Worm (Caenorhabditis elegans): ENCODE measurements around the gene dmd-7.

Gene dmd-7

DNA sequence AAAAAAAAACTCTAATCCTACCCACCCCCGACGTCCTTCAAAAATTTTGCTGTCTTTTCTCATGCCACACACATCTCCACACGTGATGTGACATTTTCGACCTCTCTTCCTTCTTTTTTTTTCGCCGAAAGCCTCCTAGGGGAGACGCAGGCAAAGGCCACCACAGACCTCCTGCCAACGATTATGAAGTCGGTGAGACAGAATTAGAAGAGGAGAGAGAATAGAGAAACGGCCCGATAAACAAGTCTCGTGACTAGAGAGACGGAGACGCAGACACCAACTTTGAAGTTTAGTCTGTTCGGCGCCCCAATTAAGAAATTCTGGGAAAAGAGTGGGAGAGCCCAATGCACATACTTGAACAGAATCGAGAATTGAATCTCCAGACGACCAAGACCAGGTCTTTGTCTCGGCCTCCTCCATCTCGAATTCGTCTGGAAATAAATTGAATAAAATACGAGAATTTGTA is 22.2 kb upstream of the dmd-7 start (continued):
- TF ChIP-seq mdl-1 (tag; optimal IDR thresholded peaks at IDR 0.05) (peak; percentile 94 to 97), Y55F3AM.14 (GFP tag; optimal IDR thresholded peaks at IDR 0.05) (peak; percentile 90), ztf-4 (tag; optimal IDR thresholded peaks at IDR 0.05) (peak; percentile 98), ama-1 (optimal IDR thresholded peaks at IDR 0.05) (peak; percentile 94), unc-55 (GFP tag; optimal IDR thresholded peaks at IDR 0.05) (peak; percentile 82), nhr-11 (tag; optimal IDR thresholded peaks at IDR 0.05) (no peak)

DNA sequence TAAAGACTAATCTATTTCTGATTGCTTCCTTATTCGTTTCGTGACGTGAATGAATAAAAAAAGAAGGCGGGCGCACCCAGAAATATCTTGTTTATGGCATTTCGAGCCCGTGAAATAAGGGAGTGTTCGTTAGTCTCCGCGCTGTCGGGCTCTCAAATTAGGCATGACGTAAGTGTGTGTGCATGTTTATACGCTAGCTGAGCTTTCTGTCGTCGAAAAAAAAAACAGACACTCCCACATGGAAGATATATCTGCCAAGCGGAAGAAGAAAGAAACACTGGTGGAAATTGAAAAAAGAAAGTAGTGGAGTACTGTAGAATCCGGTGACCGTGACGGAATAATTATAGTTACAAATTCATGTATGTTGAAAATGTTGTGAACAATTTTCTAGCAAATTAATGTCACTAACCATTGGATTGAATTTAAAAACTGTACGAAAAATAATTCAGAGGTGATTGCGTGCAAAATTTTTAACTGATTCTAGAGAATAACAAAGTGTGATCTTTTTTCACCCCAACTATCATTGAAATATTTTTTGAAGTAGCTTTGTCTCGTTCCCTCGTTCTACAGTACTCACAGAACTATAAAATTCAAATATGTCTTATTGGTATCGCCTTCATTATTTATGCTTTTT is 21.6 kb upstream of the dmd-7 start:
- no peak for TF ChIP-seq nhr-10 (tag; optimal IDR thresholded peaks at IDR 0.05)
- no peak for TF ChIP-seq F13H6.1 (tag; optimal IDR thresholded peaks at IDR 0.05)
- no peak for TF ChIP-seq fos-1 (tag; optimal IDR thresholded peaks at IDR 0.05)
- TF ChIP-seq nhr-25 (tag; optimal IDR thresholded peaks at IDR 0.05), result peak; percentile 62
- TF ChIP-seq nhr-237 (tag; optimal IDR thresholded peaks at IDR 0.05), result no peak
- peak; percentile 59 for TF ChIP-seq nhr-6 (tag; optimal IDR thresholded peaks at IDR 0.05)
- no peak for TF ChIP-seq sma-3 (GFP tag; optimal IDR thresholded peaks at IDR 0.05)
- TF ChIP-seq zag-1 (tag; optimal IDR thresholded peaks at IDR 0.05), result no peak
- TF ChIP-seq C34F6.9 (tag; optimal IDR thresholded peaks at IDR 0.05), result no peak
- peak; percentile 28 to 30 for TF ChIP-seq lsy-2 (tag; optimal IDR thresholded peaks at IDR 0.05)
- no peak for TF ChIP-seq ZK546.5 (tag; optimal IDR thresholded peaks at IDR 0.05)
- TF ChIP-seq R02D3.7 (tag; optimal IDR thresholded peaks at IDR 0.05), result no peak
- TF ChIP-seq nhr-12 (tag; optimal IDR thresholded peaks at IDR 0.05), result no peak
- TF ChIP-seq blmp-1 (tag; optimal IDR thresholded peaks at IDR 0.05; ENCODE audit: insufficient read depth), result no peak
- no peak for TF ChIP-seq nhr-21 (tag; optimal IDR thresholded peaks at IDR 0.05)
- TF ChIP-seq nhr-11 (tag; optimal IDR thresholded peaks at IDR 0.05), result no peak
- no peak for TF ChIP-seq unc-39 (tag; optimal IDR thresholded peaks at IDR 0.05)
- peak; percentile 21 for TF ChIP-seq aly-2 (tag; optimal IDR thresholded peaks at IDR 0.05)
- no peak for TF ChIP-seq gmeb-1 (tag; optimal IDR thresholded peaks at IDR 0.05)
- TF ChIP-seq ama-1 (optimal IDR thresholded peaks at IDR 0.05), result no peak
- TF ChIP-seq peb-1 (tag; optimal IDR thresholded peaks at IDR 0.05), result no peak

DNA sequence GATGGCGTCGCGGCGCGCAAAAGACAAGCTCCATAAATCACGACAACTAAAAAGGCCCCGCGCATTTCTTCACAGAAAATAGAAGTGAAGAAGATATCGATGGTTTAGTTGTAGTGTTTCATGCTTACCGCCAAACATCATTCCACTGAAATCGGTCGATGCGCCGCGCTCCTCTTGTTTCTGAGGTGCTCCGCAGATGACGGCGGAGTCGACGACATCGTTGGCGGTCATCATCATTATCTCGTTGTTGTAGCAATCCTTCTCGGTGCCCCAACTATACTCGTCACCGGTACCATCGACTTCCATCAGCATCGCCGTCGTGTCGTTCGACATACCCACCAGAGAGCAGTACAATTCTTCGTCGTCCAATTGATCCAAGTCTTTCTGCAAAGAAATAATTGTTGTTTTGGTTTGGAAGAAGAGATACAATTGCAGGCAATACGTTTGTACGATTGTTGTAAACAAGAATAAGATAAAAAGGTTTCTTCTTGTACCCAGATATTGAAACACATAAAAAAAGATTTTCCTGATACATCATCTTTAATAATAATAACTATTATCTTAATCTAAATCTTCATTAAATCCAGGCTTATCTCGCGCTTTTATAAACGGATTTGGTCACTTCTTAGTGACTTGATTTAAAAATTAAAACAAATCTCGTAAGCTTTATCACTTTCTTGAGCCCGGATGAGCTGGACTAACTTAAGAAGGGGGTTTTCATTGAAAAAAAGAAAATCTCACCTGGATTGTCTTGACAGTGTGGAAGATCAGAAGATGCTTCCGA is 20.8 kb upstream of the dmd-7 start:
- TF ChIP-seq unc-55 (GFP tag; optimal IDR thresholded peaks at IDR 0.05), result no peak
- no peak for TF ChIP-seq ZK546.5 (tag; optimal IDR thresholded peaks at IDR 0.05)
- TF ChIP-seq lin-13 (GFP tag; optimal IDR thresholded peaks at IDR 0.05), result peak; percentile 74
- no peak for TF ChIP-seq dmd-4 (tag; optimal IDR thresholded peaks at IDR 0.05)
- TF ChIP-seq mab-5 (tag; optimal IDR thresholded peaks at IDR 0.05), result peak; percentile 34
- TF ChIP-seq sma-9 (GFP tag; optimal IDR thresholded peaks at IDR 0.05), result peak; percentile 15
- no peak for TF ChIP-seq sma-9 (tag; optimal IDR thresholded peaks at IDR 0.05)
- TF ChIP-seq nhr-129 (tag; optimal IDR thresholded peaks at IDR 0.05), result no peak
- no peak for TF ChIP-seq ztf-1 (GFP tag; conservative IDR thresholded peaks at IDR 0.05)
- TF ChIP-seq nhr-25 (tag; optimal IDR thresholded peaks at IDR 0.05), result peak; percentile 7
- TF ChIP-seq lin-11 (tag; optimal IDR thresholded peaks at IDR 0.05), result no peak
- peak; percentile 45 for TF ChIP-seq nhr-21 (tag; optimal IDR thresholded peaks at IDR 0.05)
- peak; percentile 37 for TF ChIP-seq ceh-16 (tag; optimal IDR thresholded peaks at IDR 0.05)
- TF ChIP-seq lsy-2 (tag; optimal IDR thresholded peaks at IDR 0.05), result peak in 1 of 2 experiments; percentile 57
- peak; percentile 70 for TF ChIP-seq ztf-4 (tag; optimal IDR thresholded peaks at IDR 0.05)
- TF ChIP-seq ama-1 (optimal IDR thresholded peaks at IDR 0.05), result peak; percentile 7
- peak; percentile 26 for TF ChIP-seq nhr-6 (tag; optimal IDR thresholded peaks at IDR 0.05)
- no peak for TF ChIP-seq elt-3 (tag; optimal IDR thresholded peaks at IDR 0.05)
- TF ChIP-seq alr-1 (tag; optimal IDR thresholded peaks at IDR 0.05), result no peak
- peak; percentile 13 for TF ChIP-seq gmeb-1 (tag; optimal IDR thresholded peaks at IDR 0.05)
- TF ChIP-seq C34F6.9 (tag; optimal IDR thresholded peaks at IDR 0.05), result peak; percentile 3
- TF ChIP-seq mbf-1 (tag; optimal IDR thresholded peaks at IDR 0.05), result no peak

All from whole organism, L2 larva.